Worm (Caenorhabditis elegans): ENCODE results near the gene snf-3.

Gene snf-3

ce11 chrII:1116521-1116920 lies 24.7 kb downstream of the snf-3 start:
- no peak for TF ChIP-seq tab-1 (GFP tag; IDR thresholded peaks at IDR 0.05)

ce11 chrII:1117992-1118729 lies 26.4 kb downstream of the snf-3 start, which contains the start of gene lips-13:
Gene lips-13 (minus strand): TSS chrII:1118042.
- no peak for TF ChIP-seq klf-2 (GFP tag; conservative IDR thresholded peaks at IDR 0.05)
- TF ChIP-seq ztf-23 (GFP tag; IDR thresholded peaks at IDR 0.05) = no peak
- no peak for TF ChIP-seq flt-1 (GFP tag; IDR thresholded peaks at IDR 0.05)
- no peak for TF ChIP-seq cog-1 (tag; optimal IDR thresholded peaks at IDR 0.05)
- TF ChIP-seq tab-1 (GFP tag; IDR thresholded peaks at IDR 0.05) = no peak
- no peak for TF ChIP-seq med-1 (GFP tag; optimal IDR thresholded peaks at IDR 0.05; ENCODE audit: insufficient read depth)
- no peak for TF ChIP-seq T22C8.4 (GFP tag; IDR thresholded peaks at IDR 0.05)
- TF ChIP-seq ztf-29 (GFP tag; IDR thresholded peaks at IDR 0.05) = no peak
- TF ChIP-seq ref-1 (GFP tag; conservative IDR thresholded peaks at IDR 0.05) = no peak

- TF ChIP-seq ref-1 (GFP tag; conservative IDR thresholded peaks at IDR 0.05) = no peak
- no peak for TF ChIP-seq flt-1 (GFP tag; IDR thresholded peaks at IDR 0.05)
- no peak for TF ChIP-seq ztf-29 (GFP tag; IDR thresholded peaks at IDR 0.05)
- TF ChIP-seq tab-1 (GFP tag; IDR thresholded peaks at IDR 0.05) = no peak
- TF ChIP-seq med-1 (GFP tag; optimal IDR thresholded peaks at IDR 0.05; ENCODE audit: insufficient read depth) = no peak
- TF ChIP-seq ztf-23 (GFP tag; IDR thresholded peaks at IDR 0.05) = no peak
- TF ChIP-seq T22C8.4 (GFP tag; IDR thresholded peaks at IDR 0.05) = no peak
- TF ChIP-seq cog-1 (tag; optimal IDR thresholded peaks at IDR 0.05) = no peak
- TF ChIP-seq klf-2 (GFP tag; conservative IDR thresholded peaks at IDR 0.05) = no peak
Measured at ce11 chrII:1123208-1123607, 31.4 kb downstream of the snf-3 start, which contains the start of the genes sut-1 and eri-3. Gene sut-1 (minus strand): TSS chrII:1123265. Gene eri-3 (plus strand): TSS chrII:1123534.

ce11 chrII:1124757-1125156 lies 33.0 kb downstream of the snf-3 start:
- TF ChIP-seq klf-2 (GFP tag; conservative IDR thresholded peaks at IDR 0.05) (no peak), ref-1 (GFP tag; conservative IDR thresholded peaks at IDR 0.05) (no peak), flt-1 (GFP tag; IDR thresholded peaks at IDR 0.05) (no peak), ztf-23 (GFP tag; IDR thresholded peaks at IDR 0.05) (no peak), cog-1 (tag; optimal IDR thresholded peaks at IDR 0.05) (no peak), ztf-29 (GFP tag; IDR thresholded peaks at IDR 0.05) (no peak)

- TF ChIP-seq med-1 (GFP tag; optimal IDR thresholded peaks at IDR 0.05; ENCODE audit: insufficient read depth) (no peak), cog-1 (tag; optimal IDR thresholded peaks at IDR 0.05) (no peak), klf-2 (GFP tag; conservative IDR thresholded peaks at IDR 0.05) (no peak), tab-1 (GFP tag; IDR thresholded peaks at IDR 0.05) (no peak), T22C8.4 (GFP tag; IDR thresholded peaks at IDR 0.05) (no peak), ztf-23 (GFP tag; IDR thresholded peaks at IDR 0.05) (no peak), ref-1 (GFP tag; conservative IDR thresholded peaks at IDR 0.05) (no peak), flt-1 (GFP tag; IDR thresholded peaks at IDR 0.05) (no peak), ztf-29 (GFP tag; IDR thresholded peaks at IDR 0.05) (no peak)
Measured at ce11 chrII:1126472-1126871, 34.7 kb downstream of the snf-3 start.

ce11 chrII:1127676-1128075 lies 35.9 kb downstream of the snf-3 start, which contains the start of gene taf-6.1:
Gene taf-6.1 (plus strand): TSS chrII:1127976.
- TF ChIP-seq flt-1 (GFP tag; IDR thresholded peaks at IDR 0.05) (no peak), klf-2 (GFP tag; conservative IDR thresholded peaks at IDR 0.05) (no peak), med-1 (GFP tag; optimal IDR thresholded peaks at IDR 0.05; ENCODE audit: insufficient read depth) (no peak), cog-1 (tag; optimal IDR thresholded peaks at IDR 0.05) (no peak), ref-1 (GFP tag; conservative IDR thresholded peaks at IDR 0.05) (no peak), T22C8.4 (GFP tag; IDR thresholded peaks at IDR 0.05) (no peak), ztf-29 (GFP tag; IDR thresholded peaks at IDR 0.05) (no peak), ztf-23 (GFP tag; IDR thresholded peaks at IDR 0.05) (no peak), tab-1 (GFP tag; IDR thresholded peaks at IDR 0.05) (no peak)

- TF ChIP-seq tab-1 (GFP tag; IDR thresholded peaks at IDR 0.05) (no peak), ztf-29 (GFP tag; IDR thresholded peaks at IDR 0.05) (no peak), flt-1 (GFP tag; IDR thresholded peaks at IDR 0.05) (no peak), med-1 (GFP tag; optimal IDR thresholded peaks at IDR 0.05; ENCODE audit: insufficient read depth) (no peak), cog-1 (tag; optimal IDR thresholded peaks at IDR 0.05) (no peak), ref-1 (GFP tag; conservative IDR thresholded peaks at IDR 0.05) (no peak), T22C8.4 (GFP tag; IDR thresholded peaks at IDR 0.05) (no peak), ztf-23 (GFP tag; IDR thresholded peaks at IDR 0.05) (no peak), klf-2 (GFP tag; conservative IDR thresholded peaks at IDR 0.05) (no peak)
Measured at ce11 chrII:1130241-1130640, 38.4 kb downstream of the snf-3 start.

ce11 chrII:1131367-1131766 lies 39.6 kb downstream of the snf-3 start:
- TF ChIP-seq ref-1 (GFP tag; conservative IDR thresholded peaks at IDR 0.05) = no peak
- TF ChIP-seq T22C8.4 (GFP tag; IDR thresholded peaks at IDR 0.05) = no peak
- TF ChIP-seq tab-1 (GFP tag; IDR thresholded peaks at IDR 0.05) = no peak

ce11 chrII:1131821-1132220 lies 40.0 kb downstream of the snf-3 start:
- no peak for TF ChIP-seq ztf-23 (GFP tag; IDR thresholded peaks at IDR 0.05)
- TF ChIP-seq med-1 (GFP tag; optimal IDR thresholded peaks at IDR 0.05; ENCODE audit: insufficient read depth) = no peak
- TF ChIP-seq tab-1 (GFP tag; IDR thresholded peaks at IDR 0.05) = no peak
- no peak for TF ChIP-seq ztf-29 (GFP tag; IDR thresholded peaks at IDR 0.05)
- TF ChIP-seq T22C8.4 (GFP tag; IDR thresholded peaks at IDR 0.05) = no peak
- TF ChIP-seq ref-1 (GFP tag; conservative IDR thresholded peaks at IDR 0.05) = no peak
- TF ChIP-seq klf-2 (GFP tag; conservative IDR thresholded peaks at IDR 0.05) = no peak
- no peak for TF ChIP-seq cog-1 (tag; optimal IDR thresholded peaks at IDR 0.05)
- no peak for TF ChIP-seq flt-1 (GFP tag; IDR thresholded peaks at IDR 0.05)

- no peak for TF ChIP-seq T22C8.4 (GFP tag; IDR thresholded peaks at IDR 0.05)
- no peak for TF ChIP-seq flt-1 (GFP tag; IDR thresholded peaks at IDR 0.05)
- TF ChIP-seq ztf-29 (GFP tag; IDR thresholded peaks at IDR 0.05) = no peak
- TF ChIP-seq med-1 (GFP tag; optimal IDR thresholded peaks at IDR 0.05; ENCODE audit: insufficient read depth) = no peak
- no peak for TF ChIP-seq ref-1 (GFP tag; conservative IDR thresholded peaks at IDR 0.05)
- no peak for TF ChIP-seq tab-1 (GFP tag; IDR thresholded peaks at IDR 0.05)
- no peak for TF ChIP-seq ztf-23 (GFP tag; IDR thresholded peaks at IDR 0.05)
- TF ChIP-seq klf-2 (GFP tag; conservative IDR thresholded peaks at IDR 0.05) = no peak
- TF ChIP-seq cog-1 (tag; optimal IDR thresholded peaks at IDR 0.05) = no peak
Measured at ce11 chrII:1132750-1133149, 40.9 kb downstream of the snf-3 start.

All from whole organism, midembryonic.